Worm (Caenorhabditis elegans) whole organism, L4 larva: ENCODE data around the gene F46C3.6.

Experiments
- R02D3.7 ChIP-seq: fragments of 150-350 bp; sonication (generic microtip); optimal IDR thresholded peaks from 3 replicates; lab custom pipeline; 2014; ENCODE audit warnings: missing biosample characterization, missing genetic modification characterization
- egl-43 ChIP-seq: fragments of 200-800 bp; sonication (Bioruptor generic); IDR thresholded peaks from 2 replicates; pipeline ENCODE4 v1.3.6; 2022; ENCODE audit warnings: missing genetic modification reagents, missing genetic modification characterization, missing compliant biosample characterization
- lin-13 ChIP-seq: fragments of 150-350 bp; optimal IDR thresholded peaks from 2 replicates; lab custom pipeline; 2014; ENCODE audit warnings: missing biosample characterization, missing genetic modification reagents, missing genetic modification characterization
- lin-15B ChIP-seq: fragments of 150-350 bp; sonication (generic microtip); optimal IDR thresholded peaks from 3 replicates; lab custom pipeline; 2014; ENCODE audit warnings: missing biosample characterization, missing genetic modification characterization
- mxl-3 ChIP-seq: fragments of 200-800 bp; sonication (Bioruptor generic); optimal IDR thresholded peaks from 2 replicates; lab custom pipeline; 2018; ENCODE audit warnings: mild to moderate bottlenecking, missing genetic modification characterization, missing compliant biosample characterization

DNA sequence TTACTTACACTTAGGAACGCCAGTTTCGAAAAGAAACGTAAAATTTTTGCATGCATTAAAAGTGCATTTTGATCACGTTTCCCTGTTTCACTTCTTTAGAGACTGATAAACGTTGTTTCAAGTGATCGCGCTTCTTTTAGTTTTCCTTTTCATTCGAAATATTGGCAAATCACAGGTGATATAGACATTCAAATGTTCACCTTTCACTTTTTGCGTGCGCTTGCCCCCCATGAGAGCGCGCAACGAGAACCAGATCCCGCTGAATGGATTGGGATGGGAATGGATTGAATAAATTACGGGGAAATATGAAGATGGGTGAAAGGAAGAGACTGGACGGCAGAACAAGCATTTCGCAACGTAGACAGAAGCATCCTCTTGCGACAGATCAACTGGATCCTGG is 41.7 kb upstream of the F46C3.6 start:
- no peak for TF ChIP-seq egl-43 (GFP tag; lab: Robert Waterston, UW)
- no peak for TF ChIP-seq lin-13 (GFP tag; lab: Kevin White, UChicago)
- no peak for TF ChIP-seq R02D3.7 (tag; lab: Kevin White, UChicago)
- TF ChIP-seq mxl-3 = no peak
- no peak for TF ChIP-seq lin-15B (tag; lab: Kevin White, UChicago)
